Fruit fly (Drosophila melanogaster): ENCODE measurements around the gene CG17328.

Gene CG17328

dm6 chr2L:16302773-16303279 is 3.1 kb downstream of the CG17328 start, which contains the start of gene GMF (continued):
- TF ChIP-seq MTF-1 (GFP tag; optimal IDR thresholded peaks at IDR 0.05; ENCODE audit: borderline replicate concordance): no peak
- TF ChIP-seq danr (GFP tag; IDR thresholded peaks at IDR 0.05): no peak
- peak; percentile 45 for TF ChIP-seq lilli (GFP tag; optimal IDR thresholded peaks at IDR 0.05)
- TF ChIP-seq Nf-YC (tag; optimal IDR thresholded peaks at IDR 0.05): peak; percentile 45
- no peak for TF ChIP-seq CG18599 (GFP tag; optimal IDR thresholded peaks at IDR 0.05)
- TF ChIP-seq klu (GFP tag; IDR thresholded peaks at IDR 0.05): no peak
- TF ChIP-seq pan (optimal IDR thresholded peaks at IDR 0.05): no peak
- TF ChIP-seq pan (GFP tag; optimal IDR thresholded peaks at IDR 0.05 in 1 of 2, IDR thresholded peaks at IDR 0.05 in 1 of 2): peak in 1 of 2 experiments; percentile 27
- TF ChIP-seq cad (GFP tag; optimal IDR thresholded peaks at IDR 0.05): no peak
- peak; percentile 65 for TF ChIP-seq MBD-R2 (GFP tag; IDR thresholded peaks at IDR 0.05)
- no peak for TF ChIP-seq ac (GFP tag; optimal IDR thresholded peaks at IDR 0.05)
- peak; percentile 42 for TF ChIP-seq Chrac-16 (GFP tag; optimal IDR thresholded peaks at IDR 0.05)
- 0 out of 2 replicates have a peak, but pooled peaks have one; percentile 25 for TF ChIP-seq CG13287 (GFP tag; IDR thresholded peaks at IDR 0.05; ENCODE audit: partially characterized antibody)
- no peak for TF ChIP-seq CG1647 (GFP tag; optimal IDR thresholded peaks at IDR 0.05)
- TF ChIP-seq trem (tag; optimal IDR thresholded peaks at IDR 0.05): peak; percentile 61
- TF ChIP-seq CG32772 (GFP tag; IDR thresholded peaks at IDR 0.05): no peak
- no peak for TF ChIP-seq ewg (GFP tag; optimal IDR thresholded peaks at IDR 0.05)
- peak; percentile 23 for TF ChIP-seq CG1602 (GFP tag; optimal IDR thresholded peaks at IDR 0.05)
- no peak for TF ChIP-seq Spps (tag; optimal IDR thresholded peaks at IDR 0.05)
- TF ChIP-seq CG12659 (GFP tag; optimal IDR thresholded peaks at IDR 0.05): peak; percentile 67
- TF ChIP-seq twi (tag; optimal IDR thresholded peaks at IDR 0.05): peak; percentile 6
- TF ChIP-seq CG15696 (tag; optimal IDR thresholded peaks at IDR 0.05): peak; percentile 46
- no peak for TF ChIP-seq Awh (GFP tag; IDR thresholded peaks at IDR 0.05)
- TF ChIP-seq CG6689 (GFP tag; IDR thresholded peaks at IDR 0.05): no peak
- no peak for TF ChIP-seq ro (GFP tag; IDR thresholded peaks at IDR 0.05)
- TF ChIP-seq CG16813 (GFP tag; IDR thresholded peaks at IDR 0.05; ENCODE audit: partially characterized antibody): no peak
- TF ChIP-seq CG12155 (GFP tag; optimal IDR thresholded peaks at IDR 0.05): peak; percentile 20
- TF ChIP-seq CG2678 (tag; optimal IDR thresholded peaks at IDR 0.05): peak; percentile 69
- TF ChIP-seq Max (GFP tag; optimal IDR thresholded peaks at IDR 0.05): peak; percentile 46
- no peak for TF ChIP-seq sisA (GFP tag; IDR thresholded peaks at IDR 0.05)
- TF ChIP-seq gcm (GFP tag; optimal IDR thresholded peaks at IDR 0.05): peak; percentile 1
- TF ChIP-seq Eip74EF (GFP tag; optimal IDR thresholded peaks at IDR 0.05): peak in 1 of 2 experiments; percentile 0
- no peak for TF ChIP-seq CG18764 (GFP tag; optimal IDR thresholded peaks at IDR 0.05)
- TF ChIP-seq CG3065 (GFP tag; optimal IDR thresholded peaks at IDR 0.05): peak; percentile 5
- no peak for TF ChIP-seq CG10366 (GFP tag; IDR thresholded peaks at IDR 0.05)
- TF ChIP-seq Nf-YA (GFP tag; IDR thresholded peaks at IDR 0.05): no peak
- no peak for TF ChIP-seq CG8359 (GFP tag; optimal IDR thresholded peaks at IDR 0.05; ENCODE audit: borderline replicate concordance)
- TF ChIP-seq MESR4 (GFP tag; optimal IDR thresholded peaks at IDR 0.05): peak; percentile 70
- no peak for TF ChIP-seq Antp (GFP tag; optimal IDR thresholded peaks at IDR 0.05)
- peak; percentile 46; the same call in 2 of the 3 replicates for TF ChIP-seq knrl (GFP tag; IDR thresholded peaks at IDR 0.05; ENCODE audit: partially characterized antibody)
- peak; percentile 78 for TF ChIP-seq gfzf (GFP tag; optimal IDR thresholded peaks at IDR 0.05)
- TF ChIP-seq odd (GFP tag; optimal IDR thresholded peaks at IDR 0.05): no peak
- no peak for TF ChIP-seq ttk (GFP tag; IDR thresholded peaks at IDR 0.05)
- TF ChIP-seq dmrt11E (tag; optimal IDR thresholded peaks at IDR 0.05): peak; percentile 60
- 0 out of 3 replicates have a peak, but pooled peaks have one; percentile 11 for TF ChIP-seq CG34422 (GFP tag; IDR thresholded peaks at IDR 0.05)
- no peak for TF ChIP-seq CG6791 (GFP tag; IDR thresholded peaks at IDR 0.05; ENCODE audit: partially characterized antibody)
- TF ChIP-seq gsb-n (tag; optimal IDR thresholded peaks at IDR 0.05): peak; percentile 48
- no peak for TF ChIP-seq Optix (GFP tag; IDR thresholded peaks at IDR 0.05)
- TF ChIP-seq Xrp1 (GFP tag; IDR thresholded peaks at IDR 0.05): peak; percentile 55
- no peak for TF ChIP-seq CG12219 (GFP tag; optimal IDR thresholded peaks at IDR 0.05)

Measured in whole organism, embryonic.